Worm (Caenorhabditis elegans) whole organism, dauer: ENCODE measurements around the gene srx-51.
"Not testable (repeated sequence)": the region's sequence is repeated elsewhere in the genome, so short reads cannot be mapped to it uniquely, and the experiment has no call there.

Experiments used
- unc-62 ChIP-seq: sonication (generic microtip); optimal IDR thresholded peaks from 2 replicates; lab custom pipeline; 2017; ENCODE audit warnings: missing biosample characterization, missing genetic modification reagents, missing genetic modification characterization

Gene srx-51

DNA sequence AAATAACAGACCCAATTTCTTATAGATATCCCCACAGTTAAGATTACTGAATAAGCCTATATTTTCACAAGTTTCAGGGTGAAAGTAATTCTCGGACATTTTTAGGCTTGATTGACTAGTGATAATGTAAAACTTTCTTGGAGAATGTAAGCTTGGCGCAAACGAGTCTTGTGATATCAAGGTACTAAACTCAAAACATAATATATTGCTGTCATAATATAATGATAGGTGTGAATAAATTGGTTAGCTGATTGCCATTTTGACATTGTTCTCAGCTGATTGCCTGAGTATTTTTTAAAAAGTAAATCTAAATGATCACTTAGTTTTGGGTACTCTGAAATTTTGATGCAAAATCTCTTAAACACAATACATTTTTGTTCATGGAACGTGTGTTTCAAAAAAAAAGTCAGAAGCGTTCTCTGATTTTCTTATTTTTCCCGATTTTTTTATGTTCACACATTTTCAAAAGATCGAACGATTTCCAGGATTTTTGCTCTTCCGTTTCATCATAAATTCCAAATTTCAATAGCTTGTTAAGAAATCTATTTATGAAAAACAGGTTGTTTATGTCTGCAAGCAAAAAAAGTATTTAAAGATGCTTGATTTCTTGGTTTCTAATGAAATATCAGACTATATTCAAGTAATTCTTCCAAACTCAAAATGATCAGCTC is at the start of gene srx-51, which contains the start of gene srw-19:
srx-51 (plus strand) TSS at position 621 of the 671 bp plus-strand sequence.
srw-19 (minus strand) TSS at position 101 of the 671 bp plus-strand sequence.
- TF ChIP-seq unc-62 (GFP tag; lab: Kevin White, UChicago), result no peak

DNA sequence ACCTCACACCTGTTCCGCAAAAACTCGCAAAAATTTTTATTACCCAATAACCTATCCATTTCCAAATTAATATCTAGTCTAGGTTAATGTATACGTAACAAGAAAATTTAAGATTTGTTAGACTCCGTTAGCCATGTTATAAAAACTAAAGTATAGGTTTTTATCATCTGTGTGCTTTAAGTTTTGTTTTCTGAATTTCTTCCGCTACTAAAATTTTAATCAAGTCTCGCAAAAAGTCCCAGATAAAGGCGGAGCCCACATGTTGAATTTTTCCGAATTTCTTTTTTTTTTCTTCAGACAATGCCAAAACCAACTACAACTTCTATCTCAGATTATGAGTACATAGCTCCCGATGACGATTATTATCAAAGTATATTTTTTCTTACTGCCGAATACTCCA is 49.5 kb upstream of the srx-51 start, which contains the start of gene srw-13:
srw-13 (plus strand) TSS at position 301 of the 400 bp plus-strand sequence.
- TF ChIP-seq unc-62 (GFP tag; lab: Kevin White, UChicago), result no peak

- no peak for TF ChIP-seq unc-62 (GFP tag; lab: Kevin White, UChicago)
Observed at ce11 chrV:15235661-15236060, 46.0 kb upstream of the srx-51 start, which contains the start of gene nhr-164. Gene nhr-164 (minus strand): TSS chrV:15235761.

ce11 chrV:15238552-15238951 is 43.1 kb upstream of the srx-51 start, which contains the start of gene srw-12:
Gene srw-12 (minus strand): TSS chrV:15238652.
- TF ChIP-seq unc-62 (GFP tag; lab: Kevin White, UChicago), result no peak

ce11 chrV:15240215-15240614 is 41.5 kb upstream of the srx-51 start, which contains the start of gene srw-11:
Gene srw-11 (minus strand): TSS chrV:15240315.
- no peak for TF ChIP-seq unc-62 (GFP tag; lab: Kevin White, UChicago)

DNA sequence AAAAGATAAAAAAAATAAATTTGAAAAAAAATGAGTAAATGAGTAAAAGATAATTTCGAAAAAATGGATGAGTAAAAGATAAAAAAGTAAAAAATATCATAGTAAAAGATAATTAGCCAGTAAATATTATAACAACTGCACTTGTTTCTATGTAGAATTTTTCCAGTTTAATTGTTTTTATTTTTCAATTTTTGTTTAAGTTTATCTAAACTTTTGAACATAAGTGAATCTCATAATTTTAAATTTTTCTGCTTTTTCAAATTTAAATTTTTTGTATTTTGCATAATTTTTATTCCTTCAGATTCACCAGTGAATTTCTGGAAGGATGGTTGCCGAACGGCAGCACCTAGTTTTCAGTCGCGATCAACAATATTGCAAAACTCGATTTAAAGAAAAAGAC is 40.4 kb upstream of the srx-51 start, which contains the start of gene chil-12:
chil-12 (plus strand) TSS at position 301 of the 400 bp plus-strand sequence.
- TF ChIP-seq unc-62 (GFP tag; lab: Kevin White, UChicago), result no peak

- no peak for TF ChIP-seq unc-62 (GFP tag; lab: Kevin White, UChicago)
Observed at ce11 chrV:15244456-15244855, 37.2 kb upstream of the srx-51 start, which contains the start of gene kin-30. Gene kin-30 (plus strand): TSS chrV:15244756.

DNA sequence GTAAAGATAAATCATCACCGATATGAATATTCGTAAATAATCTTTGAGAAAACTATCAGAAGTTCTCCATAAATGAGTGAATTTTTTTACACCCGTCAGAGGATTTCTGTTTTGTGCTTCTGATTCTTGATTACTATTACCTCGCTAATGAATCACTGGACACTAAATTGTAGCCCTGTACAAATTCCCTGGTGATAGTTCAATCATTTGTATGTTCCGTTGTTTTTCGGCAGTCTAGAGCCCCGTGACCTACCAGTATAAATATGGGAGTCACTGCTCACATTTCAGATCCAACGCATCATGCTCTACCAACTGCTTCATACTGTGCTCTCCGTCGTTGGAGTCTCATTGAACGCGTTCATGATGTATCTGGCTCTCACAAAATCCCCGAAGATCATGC is 31.4 kb upstream of the srx-51 start, which contains the start of gene srd-28:
srd-28 (plus strand) TSS at position 301 of the 400 bp plus-strand sequence.
- not testable (repeated sequence) for TF ChIP-seq unc-62 (GFP tag; lab: Kevin White, UChicago)

ce11 chrV:15252082-15252481 is 29.6 kb upstream of the srx-51 start, which contains the start of gene srbc-76:
Gene srbc-76 (plus strand): TSS chrV:15252382.
- no peak for TF ChIP-seq unc-62 (GFP tag; lab: Kevin White, UChicago)

DNA sequence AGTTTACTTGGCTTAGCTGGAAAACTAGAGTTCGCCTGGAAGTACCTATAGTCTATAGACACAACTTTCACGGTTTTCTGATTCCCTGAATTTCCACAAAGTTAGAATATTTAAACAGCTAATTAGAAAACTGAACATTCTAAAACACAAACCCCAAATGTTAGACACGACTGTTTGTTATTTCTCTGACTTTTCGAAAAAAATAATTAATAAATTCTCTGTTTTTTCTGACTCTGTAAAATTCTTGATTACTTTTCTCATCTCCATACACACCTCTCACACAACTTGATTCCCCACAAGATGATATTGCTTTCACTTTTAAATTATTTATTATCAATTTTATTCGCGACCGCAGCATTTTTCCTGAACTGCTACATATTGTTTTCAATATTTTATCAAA is 28.2 kb upstream of the srx-51 start, which contains the start of gene srbc-75:
srbc-75 (plus strand) TSS at position 301 of the 400 bp plus-strand sequence.
- no peak for TF ChIP-seq unc-62 (GFP tag; lab: Kevin White, UChicago)

ce11 chrV:15256669-15257068 is 25.0 kb upstream of the srx-51 start, which contains the start of gene srsx-39:
Gene srsx-39 (minus strand): TSS chrV:15256769.
- TF ChIP-seq unc-62 (GFP tag; lab: Kevin White, UChicago), result not testable (repeated sequence)

DNA sequence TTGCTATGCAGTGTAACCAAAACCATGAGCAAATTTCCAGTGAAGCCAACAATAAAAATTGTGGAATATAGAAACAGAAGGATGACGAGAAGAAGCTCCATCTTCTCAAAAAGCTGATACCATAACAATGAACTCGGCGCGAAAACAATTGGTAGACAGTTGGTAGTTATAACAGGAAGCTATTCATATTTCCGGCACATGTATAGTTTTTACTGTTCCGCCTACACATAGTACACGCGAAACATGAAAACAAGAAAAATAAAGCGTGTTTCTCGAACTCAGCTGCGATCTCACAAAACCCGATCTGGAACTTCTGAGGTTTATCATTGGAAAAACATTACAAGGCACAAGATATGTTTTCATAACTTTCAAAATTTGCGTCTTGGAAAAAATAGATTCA is 22.6 kb upstream of the srx-51 start, which contains the start of gene srsx-37:
srsx-37 (minus strand) TSS at position 101 of the 400 bp plus-strand sequence.
- no peak for TF ChIP-seq unc-62 (GFP tag; lab: Kevin White, UChicago)

DNA sequence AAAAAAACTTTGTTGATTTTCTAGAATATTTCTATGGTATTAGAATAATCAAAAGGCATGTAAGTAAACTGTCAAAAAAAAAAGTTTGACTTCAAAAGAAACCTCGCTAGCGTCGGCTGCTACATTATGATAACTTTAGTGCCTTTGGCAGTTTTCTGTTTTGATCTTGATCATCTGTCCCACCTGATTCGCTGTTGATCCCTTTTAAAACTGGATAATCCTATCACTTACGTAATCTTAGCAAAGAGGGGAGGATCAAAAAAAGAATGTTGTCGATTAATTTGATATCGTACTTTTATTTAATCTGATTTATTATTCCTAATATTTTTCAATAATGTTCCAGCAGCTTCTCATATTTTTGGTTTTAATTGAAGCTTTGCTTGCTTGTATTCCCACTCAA is 21.8 kb upstream of the srx-51 start, which contains the start of gene M01B2.8:
M01B2.8 (plus strand) TSS at position 301 of the 400 bp plus-strand sequence.
- TF ChIP-seq unc-62 (GFP tag; lab: Kevin White, UChicago), result no peak

DNA sequence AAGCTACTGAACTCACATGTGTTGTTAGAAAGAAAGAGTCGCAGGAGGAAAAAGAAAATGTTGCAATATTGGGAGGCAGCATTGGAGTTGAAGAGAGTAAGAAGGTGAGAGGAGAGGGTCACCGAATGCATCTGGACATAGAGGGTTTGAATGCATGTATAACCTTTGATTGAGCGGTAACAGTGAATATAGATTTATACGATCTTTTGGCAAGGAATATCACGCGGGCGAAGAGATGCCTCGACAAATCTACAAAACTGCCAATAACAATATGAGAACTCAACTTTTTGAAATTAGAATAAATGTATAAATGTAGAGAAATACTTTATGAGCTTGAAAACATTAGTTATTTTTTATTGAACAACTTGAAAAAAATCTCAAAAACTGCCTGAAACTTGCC is 19.4 kb upstream of the srx-51 start, which contains the start of gene M01B2.10:
M01B2.10 (minus strand) TSS at position 101 of the 400 bp plus-strand sequence.
- not testable (repeated sequence) for TF ChIP-seq unc-62 (GFP tag; lab: Kevin White, UChicago)

DNA sequence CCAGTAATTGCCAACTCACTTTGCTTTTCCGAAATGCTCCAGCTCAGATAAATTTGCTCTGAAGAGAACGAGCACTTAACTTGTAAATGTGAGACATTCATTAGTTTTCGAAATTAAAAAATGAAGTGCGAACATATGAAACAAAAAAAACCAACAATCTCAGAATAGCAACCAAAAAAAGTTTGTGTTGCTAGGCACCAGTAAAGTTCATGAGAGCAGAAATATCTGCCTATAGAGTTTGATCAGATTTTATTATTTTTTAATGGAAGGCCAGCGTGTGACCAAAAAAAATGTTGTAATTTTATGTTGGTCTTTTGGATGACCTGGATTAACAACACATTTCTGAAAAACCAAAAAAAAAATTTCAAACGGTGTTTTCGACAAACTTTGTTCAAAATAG is 17.6 kb upstream of the srx-51 start, which contains the start of gene M01B2.12:
M01B2.12 (minus strand) TSS at position 101 of the 400 bp plus-strand sequence.
- TF ChIP-seq unc-62 (GFP tag; lab: Kevin White, UChicago), result no peak

DNA sequence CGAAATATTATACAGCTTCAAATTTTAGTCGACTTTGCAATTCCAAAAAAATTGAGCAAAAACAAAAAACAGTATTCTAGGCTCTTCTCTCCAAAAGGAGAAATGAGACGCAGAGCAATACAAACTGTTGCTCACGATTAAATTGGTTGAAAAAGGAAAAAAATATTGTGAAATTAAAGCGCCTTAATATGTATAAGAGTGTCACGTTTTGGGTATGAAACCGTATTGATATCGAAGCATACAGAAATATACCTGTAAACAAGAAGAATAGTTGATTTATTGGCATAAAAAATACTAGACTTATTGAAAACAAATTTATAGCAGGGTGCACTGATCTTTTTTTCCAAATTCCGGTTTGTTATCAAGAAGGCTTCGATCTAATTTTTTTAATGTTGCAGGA is 15.9 kb upstream of the srx-51 start, which contains the start of gene M01B2.13:
M01B2.13 (minus strand) TSS at position 101 of the 400 bp plus-strand sequence.
- TF ChIP-seq unc-62 (GFP tag; lab: Kevin White, UChicago), result no peak
